Fruit fly (Drosophila melanogaster) whole organism, pupa: ENCODE measurements around the gene Eaat1.

Experiments
- CG12605 ChIP-seq: fragments of 200-800 bp; sonication (Bioruptor generic); IDR thresholded peaks from 2 replicates; pipeline ENCODE4 v1.3.6; 2022; ENCODE audit warnings: missing biosample characterization, missing genetic modification characterization
- CG13204 ChIP-seq: fragments of 200-800 bp; sonication (Bioruptor generic); optimal IDR thresholded peaks from 2 replicates; lab custom pipeline; 2018; ENCODE audit warnings: missing biosample characterization, mild to moderate bottlenecking, missing genetic modification characterization, moderate library complexity
- CG17806 ChIP-seq: fragments of 200-800 bp; sonication (Bioruptor generic); optimal IDR thresholded peaks from 2 replicates; lab custom pipeline; 2018; ENCODE audit warnings: missing biosample characterization, mild to moderate bottlenecking, missing genetic modification characterization, moderate library complexity
- CG32121 ChIP-seq: fragments of 200-800 bp; sonication (Bioruptor generic); IDR thresholded peaks from 2 replicates; pipeline ENCODE4 v1.3.6; 2022; ENCODE audit warnings: missing biosample characterization, missing genetic modification characterization
- CG34367 ChIP-seq: fragments of 200-800 bp; sonication (Bioruptor generic); optimal IDR thresholded peaks from 2 replicates; lab custom pipeline; 2018; ENCODE audit warnings: missing biosample characterization, mild to moderate bottlenecking, missing genetic modification characterization
- CG8159 ChIP-seq: fragments of 200-800 bp; sonication (Bioruptor generic); optimal IDR thresholded peaks from 3 replicates; lab custom pipeline; 2018; ENCODE audit warnings: missing biosample characterization, mild to moderate bottlenecking, missing genetic modification characterization, moderate library complexity
- CG9948 ChIP-seq: fragments of 200-800 bp; sonication (Bioruptor generic); optimal IDR thresholded peaks from 2 replicates; lab custom pipeline; 2018; ENCODE audit warnings: missing biosample characterization, mild to moderate bottlenecking, missing genetic modification characterization, moderate library complexity
- D1 ChIP-seq: fragments of 200-800 bp; sonication (Bioruptor generic); optimal IDR thresholded peaks from 2 replicates; lab custom pipeline; 2018; ENCODE audit warnings: missing biosample characterization, mild to moderate bottlenecking, missing genetic modification characterization, moderate library complexity
- EcR ChIP-seq: fragments of 200-800 bp; sonication (Bioruptor generic); optimal IDR thresholded peaks from 3 replicates; lab custom pipeline; 2019; ENCODE audit warnings: missing biosample characterization, missing genetic modification characterization, mild to moderate bottlenecking, moderate library complexity, missing genetic modification reagents
- Ets98B ChIP-seq: fragments of 200-800 bp; sonication (Bioruptor generic); IDR thresholded peaks from 2 replicates; pipeline ENCODE4 v1.3.6; 2022; ENCODE audit warnings: missing biosample characterization, missing genetic modification characterization
- Pif1A ChIP-seq: fragments of 200-800 bp; sonication (Bioruptor generic); optimal IDR thresholded peaks from 3 replicates; lab custom pipeline; 2016; ENCODE audit warnings: missing biosample characterization, missing genetic modification characterization
- gl ChIP-seq: fragments of 200-800 bp; sonication (Bioruptor generic); optimal IDR thresholded peaks from 2 replicates; lab custom pipeline; 2018; ENCODE audit warnings: missing biosample characterization, mild to moderate bottlenecking, missing genetic modification characterization
- rn ChIP-seq: fragments of 200-800 bp; sonication (Bioruptor generic); IDR thresholded peaks from 2 replicates; pipeline ENCODE4 v1.3.6; 2022; ENCODE audit warnings: missing biosample characterization, missing genetic modification characterization

- peak; percentile 75 for TF ChIP-seq CG32121
- peak; percentile 69 for TF ChIP-seq CG17806 (tag; lab: Kevin White, UChicago)
- TF ChIP-seq EcR (GFP tag; lab: Kevin White, UChicago), result no peak
- peak; percentile 70 for TF ChIP-seq CG9948
- peak; percentile 37; the same call in 1 of the 2 replicates for TF ChIP-seq rn (GFP tag; lab: Robert Waterston, UW)
- no peak for TF ChIP-seq Pif1A (GFP tag; lab: Kevin White, UChicago)
- TF ChIP-seq Ets98B, result peak; percentile 70
- peak; percentile 44 for TF ChIP-seq D1
- TF ChIP-seq CG8159 (tag; lab: Kevin White, UChicago), result peak; percentile 81
- peak; percentile 55 for TF ChIP-seq CG34367 (tag; lab: Kevin White, UChicago)
- peak; percentile 1 for TF ChIP-seq CG13204
- no peak for TF ChIP-seq gl
- no peak; the same call in 1 of the 2 replicates for TF ChIP-seq CG12605
These were observed 53.9 kb downstream of the Eaat1 start, which contains the start of gene Aldh for dm6 chr2L:9387240-9387672.
